Worm (Caenorhabditis elegans) whole organism, late embryonic: ENCODE measurements around the gene K04B12.2.
A peak's percentile ranks its signal among the peaks of the same experiment; 100 is the strongest.

ENCODE experiments used
- C08G9.2 ChIP-seq: sonication (generic microtip); optimal IDR thresholded peaks from 2 replicates; lab custom pipeline; 2016; ENCODE audit warnings: mild to moderate bottlenecking, missing genetic modification characterization, moderate library complexity, missing compliant biosample characterization
- F13H6.1 ChIP-seq: sonication (generic microtip); optimal IDR thresholded peaks from 2 replicates; lab custom pipeline; 2016; ENCODE audit warnings: missing genetic modification characterization, missing compliant biosample characterization
- K09A11.1 ChIP-seq: sonication (generic microtip); optimal IDR thresholded peaks from 2 replicates; lab custom pipeline; 2017; ENCODE audit warnings: antibody characterized with exemption, mild to moderate bottlenecking, missing genetic modification characterization, missing compliant biosample characterization; ENCODE audit not compliant: insufficient read depth
- T23F11.4 ChIP-seq: fragments of 200-800 bp; sonication (Bioruptor generic); optimal IDR thresholded peaks from 2 replicates; lab custom pipeline; 2018; ENCODE audit warnings: mild to moderate bottlenecking, missing genetic modification characterization, missing compliant biosample characterization
- ahr-1 ChIP-seq: sonication (generic microtip); optimal IDR thresholded peaks from 2 replicates; lab custom pipeline; 2016; ENCODE audit warnings: missing genetic modification characterization, missing compliant biosample characterization
- ama-1 ChIP-seq: fragments of 150-350 bp; optimal IDR thresholded peaks from 2 replicates; lab custom pipeline; 2014
- ceh-19 ChIP-seq: fragments of 200-800 bp; sonication (Bioruptor generic); optimal IDR thresholded peaks from 2 replicates; lab custom pipeline; 2018; ENCODE audit warnings: mild to moderate bottlenecking, missing genetic modification characterization, missing compliant biosample characterization
- ceh-2 ChIP-seq: sonication (generic microtip); optimal IDR thresholded peaks from 2 replicates; lab custom pipeline; 2016; ENCODE audit warnings: missing genotype, missing genetic modification characterization, missing compliant biosample characterization
- ceh-22 ChIP-seq: sonication (generic microtip); optimal IDR thresholded peaks from 2 replicates; lab custom pipeline; 2017; ENCODE audit warnings: missing biosample characterization, missing genetic modification characterization
- ceh-24 ChIP-seq: sonication (generic microtip); optimal IDR thresholded peaks from 2 replicates; lab custom pipeline; 2016; ENCODE audit warnings: mild to moderate bottlenecking, missing genetic modification characterization, missing compliant biosample characterization
- ceh-30 ChIP-seq: fragments of 150-350 bp; optimal IDR thresholded peaks from 2 replicates; lab custom pipeline; 2014; ENCODE audit warnings: missing biosample characterization, missing genetic modification characterization
- ceh-31 ChIP-seq: sonication (generic microtip); optimal IDR thresholded peaks from 2 replicates; lab custom pipeline; 2016; ENCODE audit warnings: missing genetic modification characterization, missing compliant biosample characterization
- ceh-34 ChIP-seq: sonication (generic microtip); optimal IDR thresholded peaks from 2 replicates; lab custom pipeline; 2016; ENCODE audit warnings: mild to moderate bottlenecking, missing genetic modification characterization, missing compliant biosample characterization
- ceh-45 ChIP-seq: fragments of 200-800 bp; sonication (Bioruptor generic); IDR thresholded peaks from 2 replicates; pipeline ENCODE4 v1.3.6; 2022; ENCODE audit warnings: missing genetic modification reagents, missing genetic modification characterization, missing compliant biosample characterization
- ceh-48 ChIP-seq: sonication (generic microtip); optimal IDR thresholded peaks from 2 replicates; lab custom pipeline; 2016; ENCODE audit warnings: missing genetic modification characterization, inconsistent platforms, missing compliant biosample characterization
- ceh-6 ChIP-seq: fragments of 200-800 bp; sonication (Bioruptor generic); optimal IDR thresholded peaks from 2 replicates; lab custom pipeline; 2018; ENCODE audit warnings: mild to moderate bottlenecking, missing genetic modification characterization, missing compliant biosample characterization
- ceh-9 ChIP-seq: sonication (generic microtip); optimal IDR thresholded peaks from 2 replicates; lab custom pipeline; 2016; ENCODE audit warnings: mild to moderate bottlenecking, missing genetic modification characterization, inconsistent platforms, missing compliant biosample characterization
- dve-1 ChIP-seq: sonication (generic microtip); optimal IDR thresholded peaks from 2 replicates; lab custom pipeline; 2017; ENCODE audit warnings: antibody characterized with exemption, mild to moderate bottlenecking, missing genetic modification characterization, missing compliant biosample characterization
- elt-2 ChIP-seq: sonication (generic microtip); optimal IDR thresholded peaks from 2 replicates; lab custom pipeline; 2016; ENCODE audit warnings: missing genetic modification reagents, missing genetic modification characterization, missing compliant biosample characterization
- elt-4 ChIP-seq: sonication (generic microtip); optimal IDR thresholded peaks from 2 replicates; lab custom pipeline; 2016; ENCODE audit warnings: missing genetic modification characterization, missing compliant biosample characterization
- ets-4 ChIP-seq: sonication (generic microtip); optimal IDR thresholded peaks from 2 replicates; lab custom pipeline; 2016; ENCODE audit warnings: missing genetic modification characterization, missing compliant biosample characterization
- fkh-6 ChIP-seq: sonication (generic microtip); optimal IDR thresholded peaks from 2 replicates; lab custom pipeline; 2016; ENCODE audit warnings: missing genetic modification characterization, missing compliant biosample characterization
- gmeb-2 ChIP-seq: sonication (generic microtip); optimal IDR thresholded peaks from 2 replicates; lab custom pipeline; 2016; ENCODE audit warnings: missing genetic modification characterization, inconsistent platforms, missing compliant biosample characterization
- hlh-13 ChIP-seq: fragments of 200-800 bp; sonication (Bioruptor generic); optimal IDR thresholded peaks from 2 replicates; lab custom pipeline; 2018; ENCODE audit warnings: mild to moderate bottlenecking, missing genetic modification characterization, missing compliant biosample characterization
- hlh-15 ChIP-seq: sonication (generic microtip); optimal IDR thresholded peaks from 2 replicates; lab custom pipeline; 2016; ENCODE audit warnings: missing genetic modification characterization, missing compliant biosample characterization
- hlh-30 ChIP-seq: sonication (generic microtip); optimal IDR thresholded peaks from 2 replicates; lab custom pipeline; 2017; ENCODE audit warnings: antibody characterized with exemption, missing genetic modification characterization, missing compliant biosample characterization; ENCODE audit not compliant: insufficient read depth
- hlh-8 ChIP-seq: sonication (generic microtip); optimal IDR thresholded peaks from 2 replicates; lab custom pipeline; 2016; ENCODE audit warnings: missing genotype, missing genetic modification characterization, missing compliant biosample characterization
- lim-6 ChIP-seq: sonication (generic microtip); optimal IDR thresholded peaks from 2 replicates; lab custom pipeline; 2016; ENCODE audit warnings: missing genetic modification characterization, missing compliant biosample characterization
- lin-11 ChIP-seq: fragments of 200-800 bp; sonication (Bioruptor generic); optimal IDR thresholded peaks from 2 replicates; lab custom pipeline; 2018; ENCODE audit warnings: mild to moderate bottlenecking, missing genetic modification characterization, missing compliant biosample characterization
- mec-3 ChIP-seq: sonication (generic microtip); optimal IDR thresholded peaks from 2 replicates; lab custom pipeline; 2016; ENCODE audit warnings: borderline replicate concordance, missing genetic modification characterization, missing compliant biosample characterization
- nfya-1 ChIP-seq: sonication (generic microtip); optimal IDR thresholded peaks from 2 replicates; lab custom pipeline; 2017; ENCODE audit warnings: missing genetic modification characterization, mild to moderate bottlenecking, missing compliant biosample characterization, antibody characterized with exemption, moderate library complexity
- nhr-232 ChIP-seq: sonication (generic microtip); optimal IDR thresholded peaks from 2 replicates; lab custom pipeline; 2016; ENCODE audit warnings: missing genetic modification characterization, missing compliant biosample characterization
- pqm-1 ChIP-seq: sonication (generic microtip); optimal IDR thresholded peaks from 2 replicates; lab custom pipeline; 2016; ENCODE audit warnings: missing genetic modification characterization, missing compliant biosample characterization
- pros-1 ChIP-seq: fragments of 150-350 bp; optimal IDR thresholded peaks from 2 replicates; lab custom pipeline; 2014; ENCODE audit warnings: missing biosample characterization, missing genetic modification reagents, missing genetic modification characterization
- ref-2 ChIP-seq: sonication (generic microtip); optimal IDR thresholded peaks from 2 replicates; lab custom pipeline; 2016; ENCODE audit warnings: missing genetic modification characterization, missing compliant biosample characterization
- rnt-1 ChIP-seq: sonication (generic microtip); optimal IDR thresholded peaks from 2 replicates; lab custom pipeline; 2016; ENCODE audit warnings: missing genetic modification characterization, missing compliant biosample characterization
- sdc-2 ChIP-seq: sonication (generic microtip); optimal IDR thresholded peaks from 2 replicates; lab custom pipeline; 2016; ENCODE audit warnings: missing genotype, missing genetic modification characterization, missing compliant biosample characterization
- sox-4 ChIP-seq: sonication (generic microtip); optimal IDR thresholded peaks from 2 replicates; lab custom pipeline; 2017; ENCODE audit warnings: mild to moderate bottlenecking, missing genetic modification characterization, inconsistent platforms, missing compliant biosample characterization
- tbx-2 ChIP-seq: sonication (generic microtip); optimal IDR thresholded peaks from 2 replicates; lab custom pipeline; 2016; ENCODE audit warnings: missing genetic modification characterization, missing compliant biosample characterization
- tbx-7 ChIP-seq: sonication (generic microtip); optimal IDR thresholded peaks from 2 replicates; lab custom pipeline; 2016; ENCODE audit warnings: missing genotype, missing genetic modification characterization, missing compliant biosample characterization
- unc-3 ChIP-seq, 2 experiments: fragments of 200-800 bp in 1 of 2; sonication (Bioruptor generic) in 1 of 2; sonication (generic microtip) in 1 of 2; conservative IDR thresholded peaks in 1 of 2; optimal IDR thresholded peaks in 1 of 2; 2 replicates each; pipeline versions ENCODE4 v1.3.6 to Lab custom; 2016 to 2022; ENCODE audit warnings: missing compliant biosample characterization in 2 of 2, missing genetic modification characterization in 2 of 2, missing genetic modification reagents in 1 of 2
- unc-42 ChIP-seq: sonication (generic microtip); optimal IDR thresholded peaks from 2 replicates; lab custom pipeline; 2016; ENCODE audit warnings: missing genotype, missing genetic modification characterization, missing compliant biosample characterization
- unc-55 ChIP-seq: sonication (generic microtip); optimal IDR thresholded peaks from 2 replicates; lab custom pipeline; 2017; ENCODE audit warnings: missing biosample characterization, missing genetic modification reagents, missing genetic modification characterization

The K04B12.2 gene

DNA sequence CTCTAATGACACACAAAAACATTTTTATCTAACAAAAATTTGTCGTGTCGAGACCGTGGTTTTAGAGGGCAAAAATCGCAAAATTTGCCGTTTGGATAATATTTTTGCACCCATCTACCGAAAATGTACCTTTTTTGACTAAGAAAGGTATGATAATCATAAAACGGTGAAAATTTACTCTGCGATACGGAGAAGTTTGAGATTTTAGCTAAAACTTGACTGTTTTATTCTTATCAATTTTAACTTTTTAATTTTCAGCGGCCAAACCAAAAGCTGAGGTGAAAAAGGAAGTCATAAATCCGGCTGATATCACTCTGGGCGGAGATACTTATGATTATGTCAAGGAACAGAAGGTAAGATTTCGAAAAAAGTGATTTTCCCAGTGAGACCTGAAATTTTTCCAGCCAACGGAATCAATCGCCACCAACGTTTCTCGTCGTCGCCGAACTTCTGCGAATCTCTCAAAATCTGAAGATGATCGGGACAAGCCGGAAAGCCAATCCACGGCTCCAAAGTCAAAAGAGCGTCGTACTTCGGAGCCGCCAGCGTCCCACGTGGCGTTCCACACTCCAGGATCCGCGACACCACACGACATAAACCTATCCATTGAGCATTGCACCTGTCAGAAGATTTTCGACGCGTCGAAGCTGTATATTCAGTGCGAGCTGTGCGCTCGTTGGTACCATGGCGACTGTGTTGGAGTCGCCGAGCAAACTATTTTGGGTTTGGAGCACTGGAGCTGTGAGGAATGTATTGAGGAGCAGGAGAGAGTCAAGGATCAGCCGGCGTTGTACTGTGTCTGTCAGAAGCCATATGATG, 31.4 kb downstream of the K04B12.2 start:
- TF ChIP-seq ceh-45 (no peak), ceh-31 (tag; lab: Kevin White, UChicago) (no peak), ceh-34 (tag; lab: Kevin White, UChicago) (peak; percentile 3), ceh-48 (tag; lab: Kevin White, UChicago) (no peak), ceh-30 (tag; lab: Kevin White, UChicago) (no peak), ahr-1 (tag; lab: Kevin White, UChicago) (no peak), ceh-9 (tag; lab: Kevin White, UChicago) (no peak), gmeb-2 (tag; lab: Kevin White, UChicago) (no peak), sdc-2 (tag; lab: Kevin White, UChicago) (peak; percentile 52), K09A11.1 (tag; lab: Kevin White, UChicago) (no peak), nhr-232 (no peak), ets-4 (tag; lab: Kevin White, UChicago) (no peak), rnt-1 (tag; lab: Kevin White, UChicago) (no peak), hlh-15 (no peak), ama-1 (no peak), hlh-8 (tag; lab: Kevin White, UChicago) (no peak), tbx-2 (tag; lab: Kevin White, UChicago) (no peak), mec-3 (tag; lab: Kevin White, UChicago) (no peak), lim-6 (no peak), fkh-6 (tag; lab: Kevin White, UChicago) (peak; percentile 56), lin-11 (tag; lab: Kevin White, UChicago) (no peak), hlh-13 (GFP tag; lab: Kevin White, UChicago) (no peak), unc-3 (GFP tag; conservative IDR thresholded peaks at IDR 0.05; lab: Robert Waterston, UW) (no peak), unc-3 (tag; optimal IDR thresholded peaks at IDR 0.05; lab: Kevin White, UChicago) (no peak), elt-4 (tag; lab: Kevin White, UChicago) (no peak), C08G9.2 (tag; lab: Kevin White, UChicago) (no peak)

DNA sequence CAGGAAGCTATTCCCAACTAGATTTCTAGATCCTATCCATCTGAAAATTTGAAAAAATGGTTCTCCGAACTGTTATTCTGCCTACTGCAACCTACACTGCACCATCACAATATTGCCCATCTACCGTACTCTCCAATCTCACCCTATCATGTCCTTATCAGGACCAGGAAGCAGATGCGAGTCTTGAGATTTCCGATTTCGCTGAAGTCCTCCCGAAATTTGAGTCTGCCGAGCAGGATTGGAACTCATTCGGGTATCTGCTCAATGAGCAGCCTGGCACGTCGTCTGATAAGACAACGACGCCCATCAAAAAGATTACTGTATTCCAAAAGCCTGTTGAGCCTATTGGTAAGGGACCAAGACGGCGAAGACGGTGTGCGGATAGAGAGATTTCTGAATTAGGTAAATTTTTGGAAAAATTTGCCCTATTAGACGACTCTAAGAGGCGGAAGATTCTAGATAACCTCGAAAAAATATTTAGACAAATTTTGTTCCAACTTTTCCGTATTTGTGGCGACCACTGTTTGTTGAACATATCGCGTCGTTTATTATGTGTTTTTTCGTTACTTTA, 32.2 kb downstream of the K04B12.2 start:
- TF ChIP-seq elt-2 (peak; percentile 2), K09A11.1 (tag; lab: Kevin White, UChicago) (no peak), ama-1 (peak; percentile 95), hlh-30 (tag; lab: Kevin White, UChicago) (no peak), unc-55 (GFP tag; lab: Kevin White, UChicago) (no peak), ref-2 (no peak), T23F11.4 (GFP tag; lab: Kevin White, UChicago) (no peak), ceh-6 (GFP tag; lab: Kevin White, UChicago) (no peak), unc-42 (tag; lab: Kevin White, UChicago) (no peak), pqm-1 (tag; lab: Kevin White, UChicago) (no peak), ceh-31 (tag; lab: Kevin White, UChicago) (peak; percentile 43), ahr-1 (tag; lab: Kevin White, UChicago) (peak; percentile 12), lim-6 (no peak), sox-4 (tag; lab: Kevin White, UChicago) (no peak)
- TF ChIP-seq, all 69 proteins: peak for 4

DNA sequence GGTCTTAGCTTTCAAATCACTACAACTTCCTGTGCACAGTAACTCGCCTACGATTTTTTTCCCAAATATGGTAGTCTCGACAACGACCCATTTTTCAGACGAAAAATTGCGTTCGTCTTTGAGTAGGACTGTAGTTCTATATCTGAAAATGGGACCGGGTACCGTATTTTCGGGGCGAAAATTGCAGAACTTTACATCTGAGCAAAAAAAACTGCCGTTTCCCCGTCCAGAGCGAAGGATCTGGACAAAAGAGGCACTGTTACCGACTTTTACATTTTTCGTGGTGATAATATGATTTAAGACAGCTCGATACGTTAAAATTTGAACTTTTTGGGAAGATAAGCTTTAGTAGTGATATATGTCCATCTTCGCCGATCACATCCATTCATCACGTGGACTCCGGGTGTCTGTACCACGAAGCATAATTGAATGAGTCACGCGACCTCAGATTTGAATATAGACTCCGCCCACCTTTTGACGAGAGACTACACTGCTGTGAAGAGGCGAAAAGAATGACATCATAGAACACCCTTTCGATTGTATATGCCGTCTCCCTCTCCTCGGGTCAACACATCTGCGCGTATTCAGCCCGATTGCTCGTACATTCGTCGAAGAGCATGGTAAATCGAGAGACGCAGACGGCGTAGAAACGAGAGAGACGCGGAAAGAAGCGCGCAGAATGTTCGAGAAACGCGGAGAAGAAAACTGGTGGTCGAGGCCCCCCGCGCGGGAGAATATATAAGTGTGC, 32.9 kb downstream of the K04B12.2 start:
- TF ChIP-seq elt-2 (no peak), tbx-2 (tag; lab: Kevin White, UChicago) (peak; percentile 86), ceh-24 (tag; lab: Kevin White, UChicago) (no peak), ceh-2 (tag; lab: Kevin White, UChicago) (peak; percentile 76), hlh-30 (tag; lab: Kevin White, UChicago) (peak; percentile 97), F13H6.1 (peak; percentile 74), tbx-7 (tag; lab: Kevin White, UChicago) (peak; percentile 8), nfya-1 (tag; lab: Kevin White, UChicago) (peak; percentile 90), rnt-1 (tag; lab: Kevin White, UChicago) (peak; percentile 91), ceh-22 (tag; lab: Kevin White, UChicago) (peak; percentile 77), ceh-19 (peak; percentile 38), hlh-8 (tag; lab: Kevin White, UChicago) (peak; percentile 54), T23F11.4 (GFP tag; lab: Kevin White, UChicago) (peak; percentile 35), pros-1 (tag; lab: Kevin White, UChicago) (peak; percentile 84), nhr-232 (peak; percentile 14), ref-2 (peak; percentile 93), dve-1 (tag; lab: Kevin White, UChicago) (peak; percentile 19), ceh-9 (tag; lab: Kevin White, UChicago) (no peak), unc-42 (tag; lab: Kevin White, UChicago) (peak; percentile 53)
